Worm (Caenorhabditis elegans): ENCODE measurements around the gene C05D12.7.

C05D12.7 gene

ce11 chrII:11409678-11410133, at the start of gene C05D12.7:
C05D12.7 (plus strand) TSS chrII:11410083.
- TF ChIP-seq dpl-1 (GFP tag; optimal IDR thresholded peaks at IDR 0.05) (no peak), php-3 (GFP tag; IDR thresholded peaks at IDR 0.05) (no peak), ceh-20 (GFP tag; IDR thresholded peaks at IDR 0.05) (no peak), nhr-28 (tag; optimal IDR thresholded peaks at IDR 0.05) (no peak), nhr-11 (tag; optimal IDR thresholded peaks at IDR 0.05) (no peak), nhr-102 (tag; optimal IDR thresholded peaks at IDR 0.05) (no peak), mdl-1 (tag; optimal IDR thresholded peaks at IDR 0.05) (no peak), vab-7 (GFP tag; IDR thresholded peaks at IDR 0.05) (no peak), nhr-77 (tag; optimal IDR thresholded peaks at IDR 0.05) (no peak), dmd-9 (GFP tag; IDR thresholded peaks at IDR 0.05) (no peak), tag-97 (GFP tag; IDR thresholded peaks at IDR 0.05) (no peak), aly-2 (tag; optimal IDR thresholded peaks at IDR 0.05) (no peak), nhr-237 (tag; optimal IDR thresholded peaks at IDR 0.05) (no peak), nhr-6 (tag; optimal IDR thresholded peaks at IDR 0.05) (no peak)

ce11 chrII:11361751-11362150, 48.1 kb upstream of the C05D12.7 start:
- TF ChIP-seq fkh-10 (GFP tag; optimal IDR thresholded peaks at IDR 0.05) = peak; percentile 84
- peak; percentile 66 for TF ChIP-seq ces-1 (GFP tag; optimal IDR thresholded peaks at IDR 0.05)
- no peak for TF ChIP-seq lin-29 (GFP tag; IDR thresholded peaks at IDR 0.05)

- TF ChIP-seq ceh-44 (GFP tag; IDR thresholded peaks at IDR 0.05) (no peak), nhr-48 (tag; optimal IDR thresholded peaks at IDR 0.05) (peak; percentile 46), daf-16 (GFP tag; optimal IDR thresholded peaks at IDR 0.05) (no peak), daf-16 (tag; optimal IDR thresholded peaks at IDR 0.05) (no peak), mxl-3 (GFP tag; optimal IDR thresholded peaks at IDR 0.05) (peak; percentile 22)
Observed at ce11 chrII:11371981-11372380, 37.9 kb upstream of the C05D12.7 start, which contains the start of gene C33B4.2. C33B4.2 (minus strand) TSS chrII:11372145.

- TF ChIP-seq aly-2 (tag; optimal IDR thresholded peaks at IDR 0.05) (no peak), mxl-3 (GFP tag; optimal IDR thresholded peaks at IDR 0.05) (no peak), nhr-11 (tag; optimal IDR thresholded peaks at IDR 0.05) (peak; percentile 52), ctbp-1 (GFP tag; IDR thresholded peaks at IDR 0.05) (no peak)
Observed at ce11 chrII:11376026-11376425, 33.9 kb upstream of the C05D12.7 start.

- TF ChIP-seq lin-29 (GFP tag; IDR thresholded peaks at IDR 0.05) = peak; percentile 39; the same call in 1 of the 2 replicates
- no peak for TF ChIP-seq zfp-2 (tag; optimal IDR thresholded peaks at IDR 0.05)
- TF ChIP-seq lim-7 (GFP tag; IDR thresholded peaks at IDR 0.05) = no peak; the same call in 1 of the 2 replicates
- peak; percentile 76 for TF ChIP-seq nhr-102 (tag; optimal IDR thresholded peaks at IDR 0.05)
- TF ChIP-seq saeg-2 (GFP tag; IDR thresholded peaks at IDR 0.05) = peak; percentile 69; the same call in 1 of the 2 replicates
- TF ChIP-seq nhr-76 (tag; optimal IDR thresholded peaks at IDR 0.05) = no peak
- TF ChIP-seq spr-1 (tag; optimal IDR thresholded peaks at IDR 0.05) = peak; percentile 76
- peak; percentile 65; the same call in 1 of the 2 replicates for TF ChIP-seq lin-1 (GFP tag; IDR thresholded peaks at IDR 0.05)
- TF ChIP-seq R02D3.7 (tag; optimal IDR thresholded peaks at IDR 0.05) = no peak
- peak; percentile 82 for TF ChIP-seq aha-1 (tag)
- TF ChIP-seq nhr-41 (GFP tag; IDR thresholded peaks at IDR 0.05) = 0 out of 2 replicates have a peak, but pooled peaks have one; percentile 15
- peak; percentile 33; the same call in 1 of the 2 replicates for TF ChIP-seq ctbp-1 (GFP tag; IDR thresholded peaks at IDR 0.05)
- TF ChIP-seq rbr-2 (tag; optimal IDR thresholded peaks at IDR 0.05) = peak; percentile 41
- TF ChIP-seq dmd-6 (GFP tag; IDR thresholded peaks at IDR 0.05) = peak; percentile 57
- TF ChIP-seq hlh-30 (tag; optimal IDR thresholded peaks at IDR 0.05; ENCODE audit: insufficient read depth) = peak; percentile 36
- peak; percentile 63 for TF ChIP-seq T20F7.1 (GFP tag; optimal IDR thresholded peaks at IDR 0.05)
- peak; percentile 88 for TF ChIP-seq mdt-29 (GFP tag; IDR thresholded peaks at IDR 0.05)
- no peak for TF ChIP-seq jun-1 (tag; optimal IDR thresholded peaks at IDR 0.05)
- TF ChIP-seq T26A8.4 (GFP tag; IDR thresholded peaks at IDR 0.05) = peak; percentile 92
- no peak for TF ChIP-seq mxl-3 (GFP tag; optimal IDR thresholded peaks at IDR 0.05)
- peak; percentile 87; the same call in 1 of the 2 replicates for TF ChIP-seq zfp-3 (GFP tag; conservative IDR thresholded peaks at IDR 0.05)
- TF ChIP-seq Y75B8A.6 (GFP tag; IDR thresholded peaks at IDR 0.05) = peak; percentile 82; the same call in 1 of the 2 replicates
- peak; percentile 70 for TF ChIP-seq nhr-48 (tag; optimal IDR thresholded peaks at IDR 0.05)
- peak; percentile 76; the same call in 1 of the 2 replicates for TF ChIP-seq Y48G9A.11 (GFP tag; IDR thresholded peaks at IDR 0.05)
- TF ChIP-seq ceh-20 (GFP tag; IDR thresholded peaks at IDR 0.05) = no peak
- TF ChIP-seq pha-4 (GFP tag; IDR thresholded peaks at IDR 0.05) = peak; percentile 66
- TF ChIP-seq pha-4 (tag; optimal IDR thresholded peaks at IDR 0.05) = no peak
Observed at ce11 chrII:11376598-11377108, 33.2 kb upstream of the C05D12.7 start.
